Worm (Caenorhabditis elegans): ENCODE measurements around the gene pgm-3.

DNA sequence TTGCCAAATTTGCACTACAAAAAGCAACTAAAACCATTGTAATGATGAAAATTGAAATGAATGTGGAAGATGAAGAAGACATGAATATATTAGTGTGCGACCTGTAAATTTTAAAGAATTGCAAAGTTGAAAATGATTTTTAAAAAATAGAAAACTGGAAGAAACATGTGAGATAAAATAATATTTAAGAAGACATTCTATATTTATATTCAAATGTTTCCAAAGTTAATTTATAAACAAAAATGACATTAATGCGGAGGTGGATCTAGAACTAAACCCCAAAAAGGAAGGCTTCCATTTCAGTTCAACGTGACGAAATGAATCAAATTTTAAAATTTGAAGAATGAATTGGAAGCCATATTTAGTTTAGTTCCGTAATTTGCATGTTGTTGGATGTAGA lies 46.3 kb upstream of the pgm-3 start, which contains the start of gene nlp-60:
- TF ChIP-seq ama-1 (optimal IDR thresholded peaks at IDR 0.05): no peak
- no peak for TF ChIP-seq tbx-37 (GFP tag; conservative IDR thresholded peaks at IDR 0.05)
- no peak for TF ChIP-seq B0310.2 (tag; optimal IDR thresholded peaks at IDR 0.05)
- no peak for TF ChIP-seq flt-1 (GFP tag; IDR thresholded peaks at IDR 0.05)
- no peak for TF ChIP-seq scrt-1 (GFP tag; IDR thresholded peaks at IDR 0.05)
- no peak for TF ChIP-seq tbx-11 (GFP tag; IDR thresholded peaks at IDR 0.05)
- no peak for TF ChIP-seq F13C5.2 (tag; optimal IDR thresholded peaks at IDR 0.05)
- no peak for TF ChIP-seq hmbx-1 (tag; optimal IDR thresholded peaks at IDR 0.05)
- no peak for TF ChIP-seq ceh-13 (GFP tag; optimal IDR thresholded peaks at IDR 0.05)
- no peak for TF ChIP-seq pes-1 (GFP tag; IDR thresholded peaks at IDR 0.05)
- no peak for TF ChIP-seq aly-1 (tag; optimal IDR thresholded peaks at IDR 0.05)

Measured in whole organism, early embryonic.